Fruit fly (Drosophila melanogaster) whole organism, larva: Measurements from ENCODE around the gene swm.
A peak's percentile ranks its signal among the peaks of the same experiment; 100 is the strongest.

Source experiments
- noc ChIP-seq: fragments of 200-800 bp; sonication (Bioruptor generic); optimal IDR thresholded peaks from 3 replicates; lab custom pipeline; 2019; ENCODE audit warnings: missing biosample characterization, mild to moderate bottlenecking, missing genetic modification characterization, moderate library complexity

swm gene

dm6 chr2L:19492934-19493686, at the start of gene swm, which contains the start of gene Ctu2:
Gene swm, plus strand, starts transcription at chr2L:19493251.
Gene Ctu2, minus strand, starts transcription at chr2L:19493253.
- TF ChIP-seq noc (tag; lab: Kevin White, UChicago), result peak; percentile 87

- TF ChIP-seq noc (tag; lab: Kevin White, UChicago), result peak; percentile 91
Measured at dm6 chr2L:19444734-19445140, 48.3 kb upstream of the swm start, which contains the start of gene Hs2st. Gene Hs2st, minus strand, starts transcription at chr2L:19444750.

- TF ChIP-seq noc (tag; lab: Kevin White, UChicago), result peak; percentile 7
Measured at dm6 chr2L:19452535-19453317, 40.3 kb upstream of the swm start.

dm6 chr2L:19453381-19453780, 39.7 kb upstream of the swm start, which contains the start of gene Top2:
Gene Top2, minus strand, starts transcription at chr2L:19453490.
- TF ChIP-seq noc (tag; lab: Kevin White, UChicago), result no peak

- no peak for TF ChIP-seq noc (tag; lab: Kevin White, UChicago)
Measured at dm6 chr2L:19454070-19454751, 38.8 kb upstream of the swm start, which contains the start of gene CG10026. Gene CG10026, plus strand, starts transcription at chr2L:19454256.

dm6 chr2L:19455209-19455608, 37.8 kb upstream of the swm start:
- TF ChIP-seq noc (tag; lab: Kevin White, UChicago), result no peak

- no peak for TF ChIP-seq noc (tag; lab: Kevin White, UChicago)
Measured at dm6 chr2L:19455723-19456122, 37.3 kb upstream of the swm start.

dm6 chr2L:19457890-19458580, 35.0 kb upstream of the swm start:
- no peak for TF ChIP-seq noc (tag; lab: Kevin White, UChicago)

- TF ChIP-seq noc (tag; lab: Kevin White, UChicago), result no peak
Measured at dm6 chr2L:19459404-19459803, 33.6 kb upstream of the swm start.

dm6 chr2L:19462898-19463297, 30.2 kb upstream of the swm start:
- no peak for TF ChIP-seq noc (tag; lab: Kevin White, UChicago)

- no peak for TF ChIP-seq noc (tag; lab: Kevin White, UChicago)
Measured at dm6 chr2L:19463405-19463804, 29.6 kb upstream of the swm start.

- TF ChIP-seq noc (tag; lab: Kevin White, UChicago), result no peak
Measured at dm6 chr2L:19463824-19464317, 29.2 kb upstream of the swm start, which contains the start of gene tj. Gene tj, plus strand, starts transcription at chr2L:19464267.

dm6 chr2L:19469090-19469489, 24.0 kb upstream of the swm start:
- TF ChIP-seq noc (tag; lab: Kevin White, UChicago), result no peak

- no peak for TF ChIP-seq noc (tag; lab: Kevin White, UChicago)
Measured at dm6 chr2L:19469751-19470150, 23.3 kb upstream of the swm start.

dm6 chr2L:19472256-19472655, 20.8 kb upstream of the swm start:
- TF ChIP-seq noc (tag; lab: Kevin White, UChicago), result no peak
